Worm (Caenorhabditis elegans) whole organism, mixed stage, embryonic: ENCODE measurements around the gene spp-16.

Experiments used
- nhr-76 ChIP-seq: sonication (generic microtip); optimal IDR thresholded peaks from 2 replicates; lab custom pipeline; 2017; ENCODE audit warnings: missing biosample characterization, missing genetic modification characterization
- sptf-1 ChIP-seq: sonication (generic microtip); optimal IDR thresholded peaks from 2 replicates; lab custom pipeline; 2017; ENCODE audit warnings: mild to moderate bottlenecking, missing genetic modification characterization, moderate library complexity, missing compliant biosample characterization
- ztf-11 ChIP-seq: fragments of 150-350 bp; optimal IDR thresholded peaks from 2 replicates; lab custom pipeline; 2014; ENCODE audit warnings: missing biosample characterization, missing genetic modification characterization

DNA sequence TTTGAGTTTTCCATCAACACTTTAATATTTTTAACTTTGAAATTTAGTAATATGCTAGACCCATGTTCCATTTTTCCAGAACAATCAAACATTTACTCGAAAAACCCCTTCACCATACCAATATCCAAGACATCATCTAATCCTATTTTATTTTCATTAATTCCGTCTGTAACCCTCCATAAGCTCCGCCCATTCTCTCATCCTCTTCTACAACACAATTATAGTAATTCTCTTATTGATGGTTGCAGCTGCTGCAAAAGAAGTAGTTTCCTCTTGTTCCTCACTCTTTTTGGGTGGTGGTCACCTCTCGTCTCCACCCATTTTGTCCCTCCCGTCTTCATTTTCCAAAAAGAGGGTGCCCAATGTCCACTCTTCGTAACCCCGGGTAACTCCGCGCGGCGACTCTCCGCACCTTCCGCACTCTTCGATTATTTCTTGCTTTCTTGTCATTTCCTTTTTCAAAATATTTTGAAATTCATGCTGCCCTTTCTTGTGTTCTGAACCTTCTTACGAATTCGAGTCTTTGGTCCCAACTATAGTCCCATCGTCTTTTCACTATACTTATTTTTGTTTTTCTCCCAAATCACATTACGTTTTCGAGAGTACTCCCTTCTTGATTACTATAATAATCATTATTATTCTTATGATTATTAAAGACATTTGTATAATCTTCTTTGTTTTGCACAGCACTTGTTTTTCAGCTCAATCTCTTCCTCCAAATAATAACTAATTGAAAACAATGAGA lies 20.8 kb downstream of the spp-16 start, which contains the start of gene F32D8.1:
- TF ChIP-seq nhr-76 (tag; lab: Kevin White, UChicago): no peak
- TF ChIP-seq ztf-11 (tag; lab: Kevin White, UChicago): no peak
- no peak for TF ChIP-seq sptf-1 (tag; lab: Kevin White, UChicago)
